Worm (Caenorhabditis elegans) whole organism, L2 larva: ENCODE results near the gene fbxa-10.

Experiments used
- ama-1 ChIP-seq: fragments of 150-350 bp; optimal IDR thresholded peaks from 2 replicates; lab custom pipeline; 2018; ENCODE audit warnings: inconsistent platforms
- ceh-16 ChIP-seq: fragments of 150-350 bp; optimal IDR thresholded peaks from 2 replicates; lab custom pipeline; 2014; ENCODE audit warnings: missing biosample characterization, missing genetic modification characterization
- lin-11 ChIP-seq: fragments of 150-350 bp; sonication (generic microtip); optimal IDR thresholded peaks from 2 replicates; lab custom pipeline; 2014; ENCODE audit warnings: missing biosample characterization, missing genetic modification characterization, inconsistent platforms, mixed read lengths
- lin-39 ChIP-seq: fragments of 150-350 bp; optimal IDR thresholded peaks from 2 replicates; lab custom pipeline; 2014; ENCODE audit warnings: missing biosample characterization, missing genetic modification reagents, missing genetic modification characterization
- nhr-12 ChIP-seq: fragments of 150-350 bp; optimal IDR thresholded peaks from 2 replicates; lab custom pipeline; 2014; ENCODE audit warnings: missing biosample characterization, missing genetic modification characterization
- skn-1 ChIP-seq: sonication (generic microtip); optimal IDR thresholded peaks from 2 replicates; lab custom pipeline; 2017; ENCODE audit warnings: missing biosample characterization, missing genetic modification characterization
- snpc-4 ChIP-seq: fragments of 150-350 bp; optimal IDR thresholded peaks from 2 replicates; lab custom pipeline; 2014; ENCODE audit warnings: missing biosample characterization, missing genetic modification characterization
- ztf-11 ChIP-seq: sonication (generic microtip); optimal IDR thresholded peaks from 2 replicates; lab custom pipeline; 2017; ENCODE audit warnings: missing biosample characterization, missing genetic modification characterization

- TF ChIP-seq ceh-16 (tag; lab: Kevin White, UChicago) (no peak), snpc-4 (no peak), ztf-11 (tag; lab: Kevin White, UChicago) (no peak), nhr-12 (tag; lab: Kevin White, UChicago) (no peak), skn-1 (tag; lab: Kevin White, UChicago) (no peak), lin-11 (tag; lab: Kevin White, UChicago) (no peak), ama-1 (no peak), lin-39 (tag; lab: Kevin White, UChicago) (no peak)
Measured at ce11 chrIII:964637-965036, 12.4 kb downstream of the fbxa-10 start.
